Fruit fly (Drosophila melanogaster) whole organism, embryonic: ENCODE data around the gene CG2187.

Experiments used
- Blimp-1 ChIP-seq: fragments of 200-800 bp; sonication (Bioruptor generic); optimal IDR thresholded peaks from 3 replicates; lab custom pipeline; 2018; ENCODE audit warnings: missing biosample characterization, missing genetic modification characterization, mild to moderate bottlenecking, moderate library complexity, missing genetic modification reagents
- CG10209 ChIP-seq: fragments of 200-800 bp; sonication (Bioruptor generic); optimal IDR thresholded peaks from 3 replicates; lab custom pipeline; 2017; ENCODE audit warnings: missing biosample characterization, mild to moderate bottlenecking, missing genetic modification characterization, missing genetic modification reagents
- CG10321 ChIP-seq: fragments of 200-800 bp; sonication (Bioruptor generic); IDR thresholded peaks from 2 replicates; pipeline ENCODE4 v1.3.6; 2022; ENCODE audit warnings: missing biosample characterization, missing genetic modification characterization
- CG11504 ChIP-seq: fragments of 200-800 bp; sonication (Bioruptor generic); optimal IDR thresholded peaks from 3 replicates; lab custom pipeline; 2019; ENCODE audit warnings: missing biosample characterization, mild to moderate bottlenecking, missing genetic modification characterization, moderate library complexity
- CG12391 ChIP-seq: fragments of 200-800 bp; sonication (Bioruptor generic); optimal IDR thresholded peaks from 3 replicates; lab custom pipeline; 2018; ENCODE audit warnings: missing biosample characterization, mild to moderate bottlenecking, missing genetic modification characterization, moderate library complexity
- CG12744 ChIP-seq: fragments of 200-800 bp; sonication (Bioruptor generic); optimal IDR thresholded peaks from 2 replicates; lab custom pipeline; 2016; ENCODE audit warnings: missing biosample characterization, missing genetic modification characterization
- CG13624 ChIP-seq: fragments of 200-800 bp; sonication (Bioruptor generic); optimal IDR thresholded peaks from 2 replicates; lab custom pipeline; 2016; ENCODE audit warnings: missing biosample characterization, missing genetic modification characterization
- CG13775 ChIP-seq: fragments of 200-800 bp; sonication (Bioruptor generic); optimal IDR thresholded peaks from 3 replicates; lab custom pipeline; 2017; ENCODE audit warnings: missing biosample characterization, mild to moderate bottlenecking, missing genetic modification characterization
- CG14860 ChIP-seq: fragments of 200-800 bp; sonication (Bioruptor generic); IDR thresholded peaks from 3 replicates; pipeline ENCODE4 v1.3.6; 2022; ENCODE audit warnings: missing biosample characterization, missing genetic modification characterization; ENCODE audit not compliant: partially characterized antibody
- CG17612 ChIP-seq: fragments of 200-800 bp; sonication (Bioruptor generic); IDR thresholded peaks from 2 replicates; pipeline ENCODE4 v1.3.6; 2022; ENCODE audit warnings: missing biosample characterization, missing genetic modification characterization
- CG2202 ChIP-seq: fragments of 200-800 bp; sonication (Bioruptor generic); optimal IDR thresholded peaks from 2 replicates; lab custom pipeline; 2018; ENCODE audit warnings: missing biosample characterization, mild to moderate bottlenecking, missing genetic modification characterization
- CG34422 ChIP-seq: fragments of 200-800 bp; sonication (Bioruptor generic); IDR thresholded peaks from 3 replicates; pipeline ENCODE4 v1.3.6; 2022; ENCODE audit warnings: missing biosample characterization, missing genetic modification characterization
- CG3847 ChIP-seq: fragments of 200-800 bp; sonication (Bioruptor generic); IDR thresholded peaks from 2 replicates; pipeline ENCODE4 v1.3.6; 2022; ENCODE audit warnings: missing biosample characterization, missing genetic modification characterization
- CG4404 ChIP-seq: fragments of 200-800 bp; sonication (Bioruptor generic); IDR thresholded peaks from 2 replicates; pipeline ENCODE4 v1.3.6; 2022; ENCODE audit warnings: missing biosample characterization, missing genetic modification characterization
- CG4617 ChIP-seq: fragments of 200-800 bp; sonication (Bioruptor generic); optimal IDR thresholded peaks from 3 replicates; lab custom pipeline; 2016; ENCODE audit warnings: missing biosample characterization, missing genetic modification characterization, borderline replicate concordance
- CG6272 ChIP-seq: fragments of 200-800 bp; sonication (Bioruptor generic); IDR thresholded peaks from 2 replicates; pipeline ENCODE4 v1.3.6; 2022; ENCODE audit warnings: missing biosample characterization, missing genetic modification characterization
- CG7357 ChIP-seq: fragments of 200-800 bp; sonication (Bioruptor generic); IDR thresholded peaks from 3 replicates; pipeline ENCODE4 v1.3.6; 2022; ENCODE audit warnings: missing biosample characterization, missing genetic modification characterization
- CG8924 ChIP-seq: fragments of 200-800 bp; optimal IDR thresholded peaks from 3 replicates; lab custom pipeline; 2019; ENCODE audit warnings: missing biosample characterization, mild to moderate bottlenecking, missing genetic modification characterization, moderate library complexity
- CHES-1-like ChIP-seq: fragments of 200-800 bp; sonication (Bioruptor generic); optimal IDR thresholded peaks from 2 replicates; lab custom pipeline; 2016; ENCODE audit warnings: missing biosample characterization, missing genetic modification characterization
- Chrac-16 ChIP-seq: fragments of 200-800 bp; sonication (Bioruptor generic); optimal IDR thresholded peaks from 3 replicates; lab custom pipeline; 2016; ENCODE audit warnings: missing biosample characterization, missing genetic modification characterization
- Dbx ChIP-seq: fragments of 200-800 bp; sonication (Bioruptor generic); IDR thresholded peaks from 3 replicates; pipeline ENCODE4 v1.3.6; 2022; ENCODE audit warnings: missing biosample characterization, missing genetic modification characterization
- Dip3 ChIP-seq: fragments of 200-800 bp; sonication (Bioruptor generic); optimal IDR thresholded peaks from 3 replicates; lab custom pipeline; 2016; ENCODE audit warnings: missing biosample characterization, missing genetic modification characterization
- Doc2 ChIP-seq: fragments of 200-800 bp; sonication (Bioruptor generic); IDR thresholded peaks from 2 replicates; pipeline ENCODE4 v1.3.6; 2022; ENCODE audit warnings: missing biosample characterization, missing genetic modification characterization
- Jarid2 ChIP-seq: fragments of 200-800 bp; sonication (Bioruptor generic); optimal IDR thresholded peaks from 3 replicates; lab custom pipeline; 2017; ENCODE audit warnings: mild to moderate bottlenecking, missing biosample characterization, missing genetic modification reagents, missing genetic modification characterization
- Lpt ChIP-seq: fragments of >200 bp; optimal IDR thresholded peaks from 2 replicates; lab custom pipeline; 2018; ENCODE audit warnings: missing biosample characterization, missing genetic modification characterization
- MBD-R2 ChIP-seq: fragments of 200-800 bp; sonication (Bioruptor generic); IDR thresholded peaks from 2 replicates; pipeline ENCODE4 v1.3.6; 2022; ENCODE audit warnings: missing biosample characterization, missing genetic modification characterization
- Med ChIP-seq: fragments of 200-800 bp; sonication (Bioruptor generic); peaks from one replicate; lab custom pipeline; 2016; ENCODE audit warnings: missing biosample characterization, missing genetic modification characterization, mild to moderate bottlenecking, inconsistent platforms, moderate library complexity
- NfI ChIP-seq: fragments of 200-800 bp; sonication (Bioruptor generic); optimal IDR thresholded peaks from 3 replicates; lab custom pipeline; 2018; ENCODE audit warnings: missing biosample characterization, mild to moderate bottlenecking, missing genetic modification characterization, moderate library complexity
- PHDP ChIP-seq: fragments of 200-800 bp; sonication (Bioruptor generic); optimal IDR thresholded peaks from 3 replicates; lab custom pipeline; 2018; ENCODE audit warnings: missing biosample characterization, mild to moderate bottlenecking, missing genetic modification characterization, moderate library complexity
- Rx ChIP-seq: fragments of 200-800 bp; sonication (Bioruptor generic); IDR thresholded peaks from 2 replicates; pipeline ENCODE4 v1.3.6; 2022; ENCODE audit warnings: missing biosample characterization, missing genetic modification characterization
- Stat92E ChIP-seq, 3 experiments: fragments of >200 bp in 2 of 3; fragments of 200-800 bp in 1 of 3; sonication (Bioruptor generic) in 1 of 3; optimal IDR thresholded peaks; 2 replicates each; lab custom pipeline; 2017 to 2019; ENCODE audit warnings: missing biosample characterization in 3 of 3, missing genetic modification characterization in 3 of 3, mild to moderate bottlenecking in 1 of 3, moderate library complexity in 1 of 3
- chn ChIP-seq: fragments of 200-800 bp; sonication (Bioruptor generic); optimal IDR thresholded peaks from 2 replicates; lab custom pipeline; 2016; ENCODE audit warnings: missing biosample characterization, missing genetic modification characterization
- dan ChIP-seq: fragments of 200-800 bp; sonication (Bioruptor generic); IDR thresholded peaks from 2 replicates; pipeline ENCODE4 v1.3.6; 2022; ENCODE audit warnings: missing biosample characterization, missing genetic modification characterization
- dati ChIP-seq: fragments of 200-800 bp; sonication (Bioruptor generic); IDR thresholded peaks from 2 replicates; pipeline ENCODE4 v1.3.6; 2022; ENCODE audit warnings: missing biosample characterization, missing genetic modification characterization
- fu2 ChIP-seq: fragments of 200-800 bp; sonication (Bioruptor generic); optimal IDR thresholded peaks from 2 replicates; lab custom pipeline; 2016; ENCODE audit warnings: missing biosample characterization, missing genetic modification characterization
- gcm2 ChIP-seq: fragments of 200-800 bp; sonication (Bioruptor generic); optimal IDR thresholded peaks from 2 replicates; lab custom pipeline; 2016; ENCODE audit warnings: missing biosample characterization, missing genetic modification characterization
- gem ChIP-seq: fragments of 200-800 bp; sonication (Bioruptor generic); optimal IDR thresholded peaks from 2 replicates; lab custom pipeline; 2019; ENCODE audit warnings: missing biosample characterization, mild to moderate bottlenecking, missing genetic modification characterization, moderate library complexity
- jumu ChIP-seq: fragments of 200-800 bp; sonication (Bioruptor generic); optimal IDR thresholded peaks from 3 replicates; lab custom pipeline; 2016; ENCODE audit warnings: missing biosample characterization, missing genetic modification characterization
- ken ChIP-seq: fragments of 200-800 bp; sonication (Bioruptor generic); IDR thresholded peaks from 3 replicates; pipeline ENCODE4 v1.3.6; 2022; ENCODE audit warnings: missing biosample characterization, missing genetic modification characterization
- lola ChIP-seq, 3 experiments: fragments of >200 bp in 2 of 3; fragments of 200-800 bp in 1 of 3; sonication (Bioruptor generic) in 1 of 3; optimal IDR thresholded peaks; 2 replicates each; lab custom pipeline; 2017 to 2019; ENCODE audit warnings: missing biosample characterization in 3 of 3, missing genetic modification characterization in 3 of 3, mild to moderate bottlenecking in 1 of 3, moderate library complexity in 1 of 3
- luna ChIP-seq: fragments of 200-800 bp; sonication (Bioruptor generic); optimal IDR thresholded peaks from 2 replicates; lab custom pipeline; 2016; ENCODE audit warnings: missing biosample characterization, missing genetic modification characterization
- oc ChIP-seq: fragments of 200-800 bp; sonication (Bioruptor generic); optimal IDR thresholded peaks from 2 replicates; lab custom pipeline; 2018; ENCODE audit warnings: missing biosample characterization, mild to moderate bottlenecking, missing genetic modification characterization, moderate library complexity
- org-1 ChIP-seq: fragments of 200-800 bp; sonication (Bioruptor generic); optimal IDR thresholded peaks from 2 replicates; lab custom pipeline; 2017; ENCODE audit warnings: missing biosample characterization, missing genetic modification characterization
- p53 ChIP-seq: fragments of 200-800 bp; sonication (Bioruptor generic); optimal IDR thresholded peaks from 2 replicates; lab custom pipeline; 2016; ENCODE audit warnings: missing biosample characterization, missing genetic modification characterization
- pum ChIP-seq: fragments of 200-800 bp; sonication (Bioruptor generic); optimal IDR thresholded peaks from 2 replicates; lab custom pipeline; 2016; ENCODE audit warnings: missing biosample characterization, missing genetic modification characterization
- salm ChIP-seq: fragments of 200-800 bp; sonication (Bioruptor generic); optimal IDR thresholded peaks from 2 replicates; lab custom pipeline; 2018; ENCODE audit warnings: missing biosample characterization, mild to moderate bottlenecking, missing genetic modification characterization
- sens-2 ChIP-seq: fragments of 200-800 bp; sonication (Bioruptor generic); IDR thresholded peaks from 2 replicates; pipeline ENCODE4 v1.3.6; 2022; ENCODE audit warnings: missing biosample characterization, missing genetic modification characterization
- sug ChIP-seq: fragments of 200-800 bp; optimal IDR thresholded peaks from 2 replicates; lab custom pipeline; 2019; ENCODE audit warnings: missing biosample characterization, mild to moderate bottlenecking, missing genetic modification characterization, moderate library complexity
- zf30C ChIP-seq: fragments of 200-800 bp; sonication (Bioruptor generic); optimal IDR thresholded peaks from 3 replicates; lab custom pipeline; 2018; ENCODE audit warnings: missing biosample characterization, mild to moderate bottlenecking, missing genetic modification characterization
- zfh1 ChIP-seq: fragments of 200-800 bp; sonication (Bioruptor generic); IDR thresholded peaks from 3 replicates; pipeline ENCODE4 v1.3.6; 2022; ENCODE audit warnings: missing biosample characterization, missing genetic modification characterization

Gene CG2187

DNA sequence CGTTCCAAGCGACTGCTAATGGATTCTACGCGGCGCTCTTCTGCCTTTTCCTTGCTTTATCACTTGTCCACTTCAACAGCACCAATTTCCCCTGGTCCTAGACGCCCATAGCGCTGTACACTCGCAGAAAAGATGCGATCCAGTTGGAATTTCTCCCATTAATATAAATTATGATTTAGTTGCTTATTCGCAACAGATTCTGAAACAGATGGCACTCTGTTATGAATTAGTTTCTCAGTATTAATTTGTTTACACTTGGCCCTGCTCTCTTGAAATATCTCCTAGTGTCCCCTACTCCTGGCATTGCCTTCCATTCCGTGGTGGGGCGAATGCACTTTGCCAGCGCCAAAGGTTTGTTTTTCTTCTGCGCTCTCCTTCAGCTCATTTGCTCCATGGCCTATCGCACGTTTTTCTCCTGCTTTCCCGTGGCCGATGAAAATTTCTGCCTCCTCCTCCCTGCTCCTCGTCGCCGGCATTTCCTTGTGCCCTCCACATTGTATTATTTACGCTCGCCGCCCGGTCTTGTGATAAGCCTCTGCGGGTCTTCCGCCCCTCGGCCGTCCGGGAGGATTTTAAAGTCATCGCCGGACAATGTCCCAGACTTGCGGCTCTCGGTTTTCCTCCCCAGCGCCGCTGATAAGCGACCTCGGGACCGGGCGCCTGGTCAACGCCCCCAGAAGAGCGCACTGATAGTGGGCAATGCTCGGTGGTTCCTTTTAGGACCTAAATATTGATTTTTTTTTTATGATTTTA is 52.1 kb downstream of the CG2187 start (continued):
- no peak for TF ChIP-seq sens-2 (GFP tag; lab: Robert Waterston, UW)
- TF ChIP-seq CG2202 (tag; lab: Kevin White, UChicago), result no peak
- peak; percentile 62 for TF ChIP-seq Med (GFP tag; lab: Kevin White, UChicago)
- no peak for TF ChIP-seq CG10209 (GFP tag; lab: Kevin White, UChicago)
- TF ChIP-seq Blimp-1 (GFP tag; lab: Kevin White, UChicago), result no peak
- no peak for TF ChIP-seq CG13624 (GFP tag; lab: Kevin White, UChicago)
- 0 out of 3 replicates have a peak, but pooled peaks have one; percentile 27 for TF ChIP-seq CG34422
- no peak for TF ChIP-seq chn
- no peak for TF ChIP-seq CG3847
- no peak for TF ChIP-seq Doc2 (GFP tag; lab: Robert Waterston, UW)
- TF ChIP-seq CG4404 (GFP tag; lab: Robert Waterston, UW), result peak; percentile 52; the same call in 1 of the 2 replicates
- no peak for TF ChIP-seq CG13775 (GFP tag; lab: Kevin White, UChicago)
- TF ChIP-seq salm (tag; lab: Kevin White, UChicago), result no peak
- TF ChIP-seq CHES-1-like (GFP tag; lab: Kevin White, UChicago), result no peak
- TF ChIP-seq CG7357 (GFP tag; lab: Robert Waterston, UW), result peak; percentile 47; the same call in 2 of the 3 replicates
- TF ChIP-seq Dip3 (GFP tag; lab: Kevin White, UChicago), result no peak
- no peak for TF ChIP-seq CG8924 (tag; lab: Kevin White, UChicago)
- no peak for TF ChIP-seq gcm2 (GFP tag; lab: Kevin White, UChicago)
- TF ChIP-seq dati (GFP tag; lab: Robert Waterston, UW), result no peak; the same call in 1 of the 2 replicates
- TF ChIP-seq Stat92E (GFP tag; optimal IDR thresholded peaks at IDR 0.05; lab: Kevin White, UChicago), result no peak
- TF ChIP-seq CG4617 (GFP tag; lab: Kevin White, UChicago), result no peak
- TF ChIP-seq jumu, result no peak
- no peak for TF ChIP-seq CG11504
- TF ChIP-seq org-1, result no peak
- TF ChIP-seq fu2 (GFP tag; lab: Kevin White, UChicago), result no peak
- no peak for TF ChIP-seq sug (tag; lab: Kevin White, UChicago)
- TF ChIP-seq gem (tag; lab: Kevin White, UChicago), result peak; percentile 23
- TF ChIP-seq CG10321 (GFP tag; lab: Robert Waterston, UW), result no peak
- TF ChIP-seq zfh1 (GFP tag; lab: Robert Waterston, UW), result peak; percentile 75
- no peak for TF ChIP-seq NfI (GFP tag; lab: Kevin White, UChicago)
- TF ChIP-seq Chrac-16, result no peak
- peak in 1 of 3 experiments; percentile 17 for TF ChIP-seq lola (GFP tag; optimal IDR thresholded peaks at IDR 0.05; lab: Kevin White, UChicago)
- TF ChIP-seq luna (GFP tag; lab: Kevin White, UChicago), result no peak
- no peak for TF ChIP-seq CG14860
- TF ChIP-seq p53 (GFP tag; lab: Kevin White, UChicago), result no peak
- no peak for TF ChIP-seq MBD-R2 (GFP tag; lab: Robert Waterston, UW)
- peak; percentile 47; the same call in 1 of the 2 replicates for TF ChIP-seq dan
- TF ChIP-seq oc (tag; lab: Kevin White, UChicago), result no peak
- TF ChIP-seq Dbx (GFP tag; lab: Robert Waterston, UW), result no peak
- no peak for TF ChIP-seq CG17612
- TF ChIP-seq Lpt (GFP tag; lab: Kevin White, UChicago), result no peak
- peak; percentile 10 for TF ChIP-seq pum (GFP tag; lab: Kevin White, UChicago)
- TF ChIP-seq ken (GFP tag; lab: Robert Waterston, UW), result no peak
- peak; percentile 50; the same call in 1 of the 2 replicates for TF ChIP-seq Rx (GFP tag; lab: Robert Waterston, UW)
- TF ChIP-seq PHDP, result no peak
- peak; percentile 8 for TF ChIP-seq CG12391 (tag; lab: Kevin White, UChicago)
- peak; percentile 28 for TF ChIP-seq zf30C (GFP tag; lab: Kevin White, UChicago)
- no peak for TF ChIP-seq CG12744 (GFP tag; lab: Kevin White, UChicago)
- peak; percentile 32; the same call in 1 of the 2 replicates for TF ChIP-seq CG6272 (GFP tag; lab: Robert Waterston, UW)
- no peak for TF ChIP-seq Jarid2 (GFP tag; lab: Kevin White, UChicago)
